Worm (Caenorhabditis elegans) whole organism, L2 larva: Measurements from ENCODE around the gene rpl-20.

ENCODE experiments used
- F13H6.1 ChIP-seq: sonication (generic microtip); optimal IDR thresholded peaks from 2 replicates; lab custom pipeline; 2016; ENCODE audit warnings: missing genetic modification characterization, missing compliant biosample characterization
- ZK546.5 ChIP-seq: sonication (generic microtip); optimal IDR thresholded peaks from 2 replicates; lab custom pipeline; 2017; ENCODE audit warnings: missing biosample characterization, missing genetic modification characterization
- alr-1 ChIP-seq: fragments of 150-350 bp; optimal IDR thresholded peaks from 2 replicates; lab custom pipeline; 2014; ENCODE audit warnings: missing biosample characterization, missing genetic modification characterization
- aly-2 ChIP-seq: fragments of 150-350 bp; optimal IDR thresholded peaks from 2 replicates; lab custom pipeline; 2014; ENCODE audit warnings: missing biosample characterization, missing genetic modification characterization
- ama-1 ChIP-seq: fragments of 150-350 bp; optimal IDR thresholded peaks from 2 replicates; lab custom pipeline; 2018; ENCODE audit warnings: inconsistent platforms
- blmp-1 ChIP-seq: sonication (generic microtip); optimal IDR thresholded peaks from 2 replicates; lab custom pipeline; 2017; ENCODE audit warnings: missing genetic modification characterization, mild to moderate bottlenecking, missing compliant biosample characterization, antibody characterized with exemption, moderate library complexity; ENCODE audit not compliant: insufficient read depth
- ceh-16 ChIP-seq: fragments of 150-350 bp; optimal IDR thresholded peaks from 2 replicates; lab custom pipeline; 2014; ENCODE audit warnings: missing biosample characterization, missing genetic modification characterization
- crh-2 ChIP-seq: sonication (generic microtip); optimal IDR thresholded peaks from 2 replicates; lab custom pipeline; 2017; ENCODE audit warnings: missing biosample characterization, missing genetic modification characterization
- egl-27 ChIP-seq: sonication (generic microtip); optimal IDR thresholded peaks from 3 replicates; lab custom pipeline; 2017; ENCODE audit warnings: missing biosample characterization, missing genetic modification reagents, missing genetic modification characterization
- elt-1 ChIP-seq: fragments of 150-350 bp; optimal IDR thresholded peaks from 2 replicates; lab custom pipeline; 2014; ENCODE audit warnings: missing biosample characterization, missing genetic modification characterization
- elt-3 ChIP-seq: sonication (generic microtip); optimal IDR thresholded peaks from 2 replicates; lab custom pipeline; 2017; ENCODE audit warnings: missing biosample characterization, missing genetic modification characterization
- fos-1 ChIP-seq: fragments of 150-350 bp; optimal IDR thresholded peaks from 2 replicates; lab custom pipeline; 2014; ENCODE audit warnings: missing biosample characterization, missing genetic modification characterization
- gmeb-1 ChIP-seq: fragments of 150-350 bp; optimal IDR thresholded peaks from 2 replicates; lab custom pipeline; 2014; ENCODE audit warnings: missing biosample characterization, missing genetic modification characterization
- lin-39 ChIP-seq: fragments of 150-350 bp; optimal IDR thresholded peaks from 2 replicates; lab custom pipeline; 2014; ENCODE audit warnings: missing biosample characterization, missing genetic modification reagents, missing genetic modification characterization
- lsy-2 ChIP-seq, 2 experiments: fragments of 150-350 bp in 1 of 2; sonication (generic microtip) in 1 of 2; optimal IDR thresholded peaks; 2 replicates each; lab custom pipeline; 2014 to 2017; ENCODE audit warnings: missing biosample characterization in 2 of 2, missing genetic modification characterization in 2 of 2
- mab-5 ChIP-seq: fragments of 150-350 bp; optimal IDR thresholded peaks from 2 replicates; lab custom pipeline; 2014; ENCODE audit warnings: missing biosample characterization, missing genetic modification characterization
- mbf-1 ChIP-seq: sonication (generic microtip); optimal IDR thresholded peaks from 2 replicates; lab custom pipeline; 2017; ENCODE audit warnings: missing biosample characterization, missing genetic modification characterization
- mdl-1 ChIP-seq, 2 experiments: fragments of 150-350 bp in 1 of 2; sonication (generic microtip) in 1 of 2; optimal IDR thresholded peaks; 2 replicates each; lab custom pipeline; 2017; ENCODE audit warnings: missing biosample characterization in 2 of 2, missing genetic modification characterization in 2 of 2
- nhr-11 ChIP-seq: fragments of 150-350 bp; optimal IDR thresholded peaks from 2 replicates; lab custom pipeline; 2014; ENCODE audit warnings: missing biosample characterization, missing genetic modification characterization
- nhr-12 ChIP-seq: fragments of 150-350 bp; optimal IDR thresholded peaks from 2 replicates; lab custom pipeline; 2014; ENCODE audit warnings: missing biosample characterization, missing genetic modification characterization
- nhr-129 ChIP-seq: fragments of 150-350 bp; optimal IDR thresholded peaks from 2 replicates; lab custom pipeline; 2014; ENCODE audit warnings: missing biosample characterization, missing genetic modification characterization
- nhr-21 ChIP-seq: fragments of 150-350 bp; optimal IDR thresholded peaks from 2 replicates; lab custom pipeline; 2014; ENCODE audit warnings: missing biosample characterization, missing genetic modification characterization
- nhr-237 ChIP-seq: fragments of 150-350 bp; optimal IDR thresholded peaks from 2 replicates; lab custom pipeline; 2014; ENCODE audit warnings: missing biosample characterization, missing genetic modification characterization
- nhr-25 ChIP-seq: fragments of 150-350 bp; sonication (generic microtip); optimal IDR thresholded peaks from 3 replicates; lab custom pipeline; 2014; ENCODE audit warnings: missing biosample characterization, missing genetic modification characterization
- nhr-6 ChIP-seq: fragments of 150-350 bp; optimal IDR thresholded peaks from 2 replicates; lab custom pipeline; 2014; ENCODE audit warnings: missing biosample characterization, missing genetic modification characterization
- nhr-77 ChIP-seq: fragments of 150-350 bp; optimal IDR thresholded peaks from 2 replicates; lab custom pipeline; 2014; ENCODE audit warnings: missing biosample characterization, missing genetic modification characterization
- peb-1 ChIP-seq: fragments of 150-350 bp; optimal IDR thresholded peaks from 2 replicates; lab custom pipeline; 2014; ENCODE audit warnings: missing biosample characterization, missing genetic modification characterization
- sem-4 ChIP-seq: fragments of 150-350 bp; optimal IDR thresholded peaks from 2 replicates; lab custom pipeline; 2014; ENCODE audit warnings: missing biosample characterization, missing genetic modification reagents, missing genetic modification characterization
- skn-1 ChIP-seq: sonication (generic microtip); optimal IDR thresholded peaks from 2 replicates; lab custom pipeline; 2017; ENCODE audit warnings: missing biosample characterization, missing genetic modification characterization
- sma-3 ChIP-seq: sonication (generic microtip); optimal IDR thresholded peaks from 2 replicates; lab custom pipeline; 2016; ENCODE audit warnings: missing genetic modification reagents, missing genetic modification characterization, missing compliant biosample characterization
- sma-9 ChIP-seq, 2 experiments: fragments of 150-350 bp in 1 of 2; sonication (generic microtip) in 1 of 2; optimal IDR thresholded peaks; 2 replicates each; lab custom pipeline; 2014 to 2016; ENCODE audit warnings: missing genetic modification characterization in 2 of 2, mild to moderate bottlenecking in 1 of 2, missing biosample characterization in 1 of 2, missing compliant biosample characterization in 1 of 2, missing genetic modification reagents in 1 of 2, moderate library complexity in 1 of 2
- snpc-4 ChIP-seq: fragments of 150-350 bp; optimal IDR thresholded peaks from 2 replicates; lab custom pipeline; 2014; ENCODE audit warnings: missing biosample characterization, missing genetic modification characterization
- unc-39 ChIP-seq: fragments of 150-350 bp; optimal IDR thresholded peaks from 2 replicates; lab custom pipeline; 2014; ENCODE audit warnings: missing biosample characterization, missing genetic modification characterization
- unc-55 ChIP-seq: fragments of 150-350 bp; sonication (generic microtip); optimal IDR thresholded peaks from 3 replicates; lab custom pipeline; 2014; ENCODE audit warnings: missing biosample characterization, missing genetic modification reagents, missing genetic modification characterization
- ztf-1 ChIP-seq: fragments of 200-800 bp; sonication (Bioruptor generic); conservative IDR thresholded peaks from 2 replicates; pipeline ENCODE4 v1.3.6; 2022; ENCODE audit warnings: missing genetic modification characterization, missing compliant biosample characterization
- ztf-4 ChIP-seq: fragments of 150-350 bp; optimal IDR thresholded peaks from 2 replicates; lab custom pipeline; 2014; ENCODE audit warnings: missing biosample characterization, missing genetic modification characterization

Gene rpl-20

DNA sequence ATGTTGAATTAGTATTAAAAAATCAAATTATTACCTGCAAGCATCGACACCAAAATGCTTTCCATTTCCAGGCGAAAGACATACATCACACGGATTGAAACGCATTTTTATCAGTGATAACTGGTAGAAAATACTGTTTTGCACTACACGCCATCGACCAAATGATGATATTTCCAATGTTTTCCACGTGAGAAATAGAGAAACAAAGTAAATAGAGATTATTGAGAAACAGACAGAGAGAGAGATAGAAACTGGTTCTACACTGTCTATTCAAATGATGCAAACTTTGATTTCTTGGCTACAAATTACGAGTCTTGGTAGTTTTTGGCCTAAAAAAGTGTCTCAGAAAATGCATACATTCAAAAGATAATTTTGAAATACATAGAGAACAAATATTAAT is 38.8 kb upstream of the rpl-20 start, which contains the start of gene nhr-104 (continued):
- TF ChIP-seq crh-2 (tag; lab: Kevin White, UChicago) (peak; percentile 68), ceh-16 (tag; lab: Kevin White, UChicago) (no peak), ama-1 (lab: Kevin White, UChicago) (no peak), aly-2 (tag; lab: Kevin White, UChicago) (no peak), blmp-1 (peak; percentile 5), elt-3 (tag; lab: Kevin White, UChicago) (no peak), nhr-6 (tag; lab: Kevin White, UChicago) (no peak), sma-3 (GFP tag; lab: Kevin White, UChicago) (peak; percentile 59), snpc-4 (tag; lab: Kevin White, UChicago) (no peak), mbf-1 (tag; lab: Kevin White, UChicago) (no peak), nhr-11 (no peak), lin-39 (tag; lab: Kevin White, UChicago) (no peak), nhr-12 (tag; lab: Kevin White, UChicago) (no peak)

DNA sequence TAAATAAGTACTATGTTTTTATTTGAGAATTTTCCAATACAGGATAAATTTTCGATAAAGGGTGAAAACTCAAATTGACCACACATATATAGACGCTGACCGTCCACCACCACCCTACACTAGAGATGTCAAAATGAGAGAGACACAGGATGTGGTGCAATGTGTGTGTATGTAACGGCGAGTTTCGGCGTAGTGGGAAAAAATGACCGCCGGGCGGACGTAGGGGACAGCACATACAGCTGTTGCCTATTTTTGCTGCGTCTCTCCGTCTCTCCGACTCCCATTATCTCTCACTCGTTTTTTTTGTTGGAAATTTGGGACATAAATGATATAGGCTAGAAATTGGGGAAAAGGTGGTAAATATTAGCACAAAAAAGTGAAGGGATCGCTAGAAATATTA is 31.5 kb upstream of the rpl-20 start:
- TF ChIP-seq unc-55 (GFP tag; lab: Kevin White, UChicago) (peak; percentile 1), F13H6.1 (tag; lab: Kevin White, UChicago) (peak; percentile 50), nhr-129 (tag; lab: Kevin White, UChicago) (peak; percentile 7), ztf-1 (GFP tag; lab: Robert Waterston, UW) (no peak)
- TF ChIP-seq, all 48 proteins: peak for 3

DNA sequence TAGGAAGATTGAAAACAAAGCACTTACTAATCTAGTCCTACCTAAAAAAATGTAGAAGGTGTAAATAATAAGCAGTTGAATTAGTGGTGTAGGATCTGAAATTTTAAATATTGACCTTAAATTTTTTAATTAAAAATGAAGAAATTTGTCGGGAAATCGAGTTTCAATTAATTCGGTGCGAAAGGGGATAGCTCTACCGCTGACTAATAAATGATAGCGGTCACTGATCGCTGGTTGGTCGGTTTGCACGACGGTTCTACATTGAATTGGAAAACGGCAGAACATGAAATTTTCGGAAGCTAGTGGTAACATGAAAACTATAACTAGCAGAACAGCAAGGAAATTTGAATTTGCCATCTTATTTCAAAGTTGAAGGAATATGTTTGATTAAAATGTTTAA is 30.6 kb upstream of the rpl-20 start, which contains the start of gene set-15:
Gene set-15 (minus strand): TSS at position 101 of the 400 bp plus-strand sequence.
- TF ChIP-seq aly-2 (tag; lab: Kevin White, UChicago) (no peak), nhr-129 (tag; lab: Kevin White, UChicago) (no peak), mab-5 (no peak), fos-1 (tag; lab: Kevin White, UChicago) (no peak), sma-3 (GFP tag; lab: Kevin White, UChicago) (no peak), peb-1 (no peak), nhr-77 (tag; lab: Kevin White, UChicago) (no peak), mdl-1 (tag; optimal IDR thresholded peaks at IDR 0.05; lab: Kevin White, UChicago) (no peak), skn-1 (tag; lab: Kevin White, UChicago) (no peak), alr-1 (tag; lab: Kevin White, UChicago) (no peak), sem-4 (tag; lab: Kevin White, UChicago) (no peak), nhr-6 (tag; lab: Kevin White, UChicago) (no peak), nhr-21 (no peak), nhr-25 (tag; lab: Kevin White, UChicago) (no peak), ZK546.5 (tag; lab: Kevin White, UChicago) (no peak)

DNA sequence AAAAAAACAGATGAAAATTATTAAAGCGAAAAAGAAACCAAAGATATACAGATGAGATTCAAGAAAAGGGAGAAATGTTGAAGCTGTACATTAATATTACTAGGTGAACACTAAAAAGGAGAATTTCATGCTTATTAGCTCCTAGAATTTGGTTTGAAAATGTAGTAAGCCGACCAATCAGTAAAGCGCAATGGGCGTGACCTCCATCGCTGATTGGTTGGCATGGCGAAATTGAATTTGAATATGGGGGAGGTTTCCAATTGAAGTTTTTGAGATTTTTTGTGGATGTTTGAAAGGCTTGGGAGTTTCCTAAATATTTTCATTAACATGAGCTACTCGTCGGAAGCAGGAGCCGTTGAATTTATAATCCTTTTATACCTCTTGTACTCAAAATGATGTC is 26.9 kb upstream of the rpl-20 start:
- no peak for TF ChIP-seq mdl-1 (tag; optimal IDR thresholded peaks at IDR 0.05; lab: Kevin White, UChicago)
- TF ChIP-seq unc-39 (tag; lab: Kevin White, UChicago): no peak
- TF ChIP-seq nhr-129 (tag; lab: Kevin White, UChicago): no peak

DNA sequence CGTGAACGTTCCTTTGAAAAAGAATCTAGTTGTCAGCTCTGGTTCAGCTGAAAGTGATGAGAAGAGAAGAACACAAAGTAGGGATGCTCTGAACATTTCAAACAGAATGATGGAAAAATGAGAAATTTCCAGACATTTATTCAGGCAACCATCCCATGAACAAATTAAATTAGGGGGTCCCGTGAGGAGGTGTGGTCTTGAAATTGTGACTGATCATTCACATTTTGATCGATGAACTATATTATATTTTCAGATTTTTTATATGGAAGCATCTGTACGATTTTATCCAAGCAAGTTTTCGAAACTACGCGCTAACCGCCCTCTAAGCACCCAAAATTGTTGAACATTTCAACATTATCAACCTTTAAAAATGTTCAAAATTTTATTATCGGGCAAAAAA is 26.4 kb upstream of the rpl-20 start, which contains the start of gene R11E3.19:
Gene R11E3.19 (minus strand): TSS at position 101 of the 400 bp plus-strand sequence.
- no peak for TF ChIP-seq elt-1 (tag; lab: Kevin White, UChicago)
- TF ChIP-seq unc-55 (GFP tag; lab: Kevin White, UChicago): no peak
- no peak for TF ChIP-seq ceh-16 (tag; lab: Kevin White, UChicago)
- TF ChIP-seq fos-1 (tag; lab: Kevin White, UChicago): no peak

DNA sequence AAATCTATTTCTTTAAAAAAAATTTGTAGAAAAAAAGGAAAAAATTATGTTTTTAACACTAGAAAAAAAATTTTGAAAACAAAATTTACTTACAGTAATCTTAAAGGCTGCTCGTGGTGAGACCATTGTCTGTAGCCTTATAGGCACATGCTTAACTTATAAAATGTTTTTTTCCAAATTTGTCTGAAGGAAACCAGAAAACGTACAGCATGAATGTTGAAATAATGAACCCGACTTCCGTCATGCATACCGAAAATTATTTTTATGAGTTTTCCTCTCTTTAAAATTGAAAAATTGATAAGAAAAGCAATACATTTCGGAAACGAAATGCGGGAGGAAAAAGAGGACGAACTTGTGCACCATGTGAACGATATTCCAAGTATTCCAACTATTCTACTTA is 22.2 kb upstream of the rpl-20 start, which contains the start of gene R11E3.2:
Gene R11E3.2 (plus strand): TSS at position 301 of the 400 bp plus-strand sequence.
- TF ChIP-seq fos-1 (tag; lab: Kevin White, UChicago) (peak; percentile 29), peb-1 (no peak)

DNA sequence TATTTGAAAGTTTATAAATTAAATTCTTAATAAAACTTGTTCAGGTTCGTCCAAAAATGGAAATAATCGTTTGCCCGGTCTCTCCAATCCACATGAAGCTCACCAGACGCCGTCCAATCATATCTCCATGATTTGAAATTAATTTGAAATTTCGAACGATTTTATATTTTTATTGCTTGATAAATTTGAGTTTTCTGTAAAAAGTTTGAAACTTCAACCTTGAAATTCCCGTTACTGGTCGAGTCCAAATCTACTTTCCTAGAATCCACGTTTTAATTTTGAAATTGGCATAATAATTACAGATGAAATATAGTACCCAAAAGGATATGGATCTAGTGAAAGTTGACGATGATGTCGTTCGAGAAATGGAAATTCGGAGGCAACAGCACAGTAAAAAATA is 14.8 kb upstream of the rpl-20 start, which contains the start of gene npp-26:
Gene npp-26 (plus strand): TSS at position 301 of the 400 bp plus-strand sequence.
- TF ChIP-seq unc-55 (GFP tag; lab: Kevin White, UChicago) (no peak), nhr-77 (tag; lab: Kevin White, UChicago) (no peak), mdl-1 (tag; optimal IDR thresholded peaks at IDR 0.05; lab: Kevin White, UChicago) (no peak), unc-39 (tag; lab: Kevin White, UChicago) (no peak), mab-5 (no peak), lsy-2 (tag; optimal IDR thresholded peaks at IDR 0.05; lab: Kevin White, UChicago) (no peak), ceh-16 (tag; lab: Kevin White, UChicago) (no peak), snpc-4 (tag; lab: Kevin White, UChicago) (no peak), F13H6.1 (tag; lab: Kevin White, UChicago) (no peak), ztf-4 (no peak), nhr-129 (tag; lab: Kevin White, UChicago) (no peak), ztf-1 (GFP tag; lab: Robert Waterston, UW) (no peak), egl-27 (tag; lab: Kevin White, UChicago) (no peak), nhr-11 (no peak), nhr-237 (tag; lab: Kevin White, UChicago) (no peak), crh-2 (tag; lab: Kevin White, UChicago) (no peak), sma-9 (GFP tag; optimal IDR thresholded peaks at IDR 0.05; lab: Kevin White, UChicago) (no peak), sma-9 (tag; optimal IDR thresholded peaks at IDR 0.05; lab: Kevin White, UChicago) (no peak), nhr-25 (tag; lab: Kevin White, UChicago) (no peak), gmeb-1 (tag; lab: Kevin White, UChicago) (no peak)
- TF ChIP-seq, all 48 proteins: peak for 0
